Fruit fly (Drosophila melanogaster) whole organism: ENCODE measurements around the gene defl.

ENCODE experiments used
- CG8478 ChIP-seq: fragments of >200 bp; optimal IDR thresholded peaks from 2 replicates; lab custom pipeline; 2018; ENCODE audit warnings: inconsistent platforms
- Dll ChIP-seq: fragments of >200 bp; optimal IDR thresholded peaks from 2 replicates; lab custom pipeline; 2017
- EcR ChIP-seq, 2 experiments: fragments of >200 bp; optimal IDR thresholded peaks; 2 replicates each; lab custom pipeline; 2017; ENCODE audit warnings: missing biosample characterization in 2 of 2, missing genetic modification characterization in 2 of 2, missing genetic modification reagents in 2 of 2
- pan ChIP-seq: fragments of >200 bp; optimal IDR thresholded peaks from 2 replicates; lab custom pipeline; 2017
- psq ChIP-seq: fragments of >200 bp; optimal IDR thresholded peaks from 2 replicates; lab custom pipeline; 2017
- usp ChIP-seq: fragments of >200 bp; optimal IDR thresholded peaks from 2 replicates; lab custom pipeline; 2017; ENCODE audit warnings: missing biosample characterization, missing genetic modification characterization, mixed read lengths

dm6 chr3L:9763389-9763917 is 40.2 kb downstream of the defl start, which contains the start of gene Ae2:
- TF ChIP-seq psq (lab: Kevin White, UChicago): peak; percentile 71
- TF ChIP-seq EcR (GFP tag; optimal IDR thresholded peaks at IDR 0.05; lab: Kevin White, UChicago): no peak
- no peak for TF ChIP-seq pan (lab: Kevin White, UChicago)
- TF ChIP-seq CG8478: no peak
- TF ChIP-seq Dll (lab: Kevin White, UChicago): no peak
- TF ChIP-seq usp (GFP tag; lab: Kevin White, UChicago): no peak
